Fruit fly (Drosophila melanogaster) S2 (cell line): ENCODE results near the gene GATAd.

Source experiments
- CG8478 ChIP-seq: fragments of >200 bp; optimal IDR thresholded peaks from 2 replicates; lab custom pipeline; 2018
- CTCF ChIP-seq, 2 experiments: fragments of >200 bp; optimal IDR thresholded peaks; 2 replicates each; lab custom pipeline; 2018

dm6 chr2L:10356508-10356907, 23.0 kb downstream of the GATAd start, which contains the start of the genes CtsL4 and ClpP:
- TF ChIP-seq CG8478 (lab: Kevin White, UChicago) (no peak), CTCF (optimal IDR thresholded peaks at IDR 0.05; lab: Kevin White, UChicago) (no peak)
